Fruit fly (Drosophila melanogaster): ENCODE measurements around the gene Caf1-180.

Caf1-180 gene

DNA sequence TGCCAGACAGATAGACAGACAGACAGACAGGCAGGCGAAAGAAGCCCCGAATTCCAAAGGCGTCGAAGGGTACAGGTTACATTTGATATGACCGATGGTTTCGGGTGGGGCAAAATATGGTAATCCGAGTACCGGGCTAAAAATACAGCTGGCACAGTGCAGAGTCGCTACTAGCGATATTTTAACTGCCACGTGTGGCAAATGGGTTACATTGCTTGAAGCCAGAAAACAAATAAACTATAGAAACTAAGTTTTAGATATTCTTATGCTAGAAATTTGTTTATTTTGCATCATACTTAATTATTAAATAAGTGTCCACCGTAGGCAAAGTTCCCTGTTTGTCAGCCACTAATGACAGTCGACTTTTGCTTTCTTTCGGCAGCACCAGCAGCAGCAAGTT is 22.9 kb downstream of the Caf1-180 start (continued):
- TF ChIP-seq HLHmδ (GFP tag; optimal IDR thresholded peaks at IDR 0.05) (no peak), Dek (tag; optimal IDR thresholded peaks at IDR 0.05) (no peak), CG34376 (GFP tag; optimal IDR thresholded peaks at IDR 0.05) (no peak), CG7556 (GFP tag; optimal IDR thresholded peaks at IDR 0.05) (peak; percentile 8), esg (GFP tag; conservative IDR thresholded peaks at IDR 0.05) (no peak; the same call in 1 of the 2 replicates), gem (tag; optimal IDR thresholded peaks at IDR 0.05) (peak; percentile 47), gro (GFP tag; optimal IDR thresholded peaks at IDR 0.05) (no peak), CG7745 (tag; optimal IDR thresholded peaks at IDR 0.05) (no peak), sens-2 (GFP tag; IDR thresholded peaks at IDR 0.05) (no peak), Sox102F (GFP tag; optimal IDR thresholded peaks at IDR 0.05) (no peak), Fer1 (GFP tag; optimal IDR thresholded peaks at IDR 0.05) (peak; percentile 24), disco-r (GFP tag; optimal IDR thresholded peaks at IDR 0.05) (no peak), Drgx (GFP tag; IDR thresholded peaks at IDR 0.05) (no peak), az2 (GFP tag; optimal IDR thresholded peaks at IDR 0.05) (no peak), pzg (GFP tag; optimal IDR thresholded peaks at IDR 0.05) (no peak), fu2 (GFP tag; optimal IDR thresholded peaks at IDR 0.05) (no peak), BEAF-32 (GFP tag; optimal IDR thresholded peaks at IDR 0.05) (no peak), run (tag; optimal IDR thresholded peaks at IDR 0.05) (no peak), CG17359 (tag; optimal IDR thresholded peaks at IDR 0.05) (peak; percentile 4), Mrtf (GFP tag; IDR thresholded peaks at IDR 0.05) (0 out of 3 replicates have a peak, but pooled peaks have one; percentile 34), nerfin-1 (tag; optimal IDR thresholded peaks at IDR 0.05) (no peak), zf30C (GFP tag; optimal IDR thresholded peaks at IDR 0.05) (no peak), C15 (GFP tag; IDR thresholded peaks at IDR 0.05) (no peak), CG8388 (GFP tag; optimal IDR thresholded peaks at IDR 0.05) (no peak), p53 (GFP tag; optimal IDR thresholded peaks at IDR 0.05) (no peak), Neu2 (GFP tag; optimal IDR thresholded peaks at IDR 0.05; ENCODE audit: borderline replicate concordance) (no peak), Hr51 (GFP tag; optimal IDR thresholded peaks at IDR 0.05) (peak in 1 of 2 experiments; percentile 47), fd64A (GFP tag; optimal IDR thresholded peaks at IDR 0.05) (no peak), Usf (GFP tag; optimal IDR thresholded peaks at IDR 0.05) (no peak), Sry-β (GFP tag; optimal IDR thresholded peaks at IDR 0.05) (no peak), CG11093 (GFP tag; IDR thresholded peaks at IDR 0.05) (no peak), CG7987 (GFP tag; optimal IDR thresholded peaks at IDR 0.05) (no peak), CG14667 (GFP tag; IDR thresholded peaks at IDR 0.05) (no peak), prd (optimal IDR thresholded peaks at IDR 0.05) (no peak), prd (GFP tag; IDR thresholded peaks at IDR 0.05) (peak; percentile 28; the same call in 1 of the 3 replicates), grau (tag; optimal IDR thresholded peaks at IDR 0.05) (peak; percentile 81), CG34422 (GFP tag; IDR thresholded peaks at IDR 0.05) (0 out of 3 replicates have a peak, but pooled peaks have one; percentile 21), CG12299 (tag; optimal IDR thresholded peaks at IDR 0.05) (no peak), pros (GFP tag; optimal IDR thresholded peaks at IDR 0.05) (no peak), HLH54F (GFP tag; optimal IDR thresholded peaks at IDR 0.05) (peak; percentile 9), CG34224 (GFP tag; IDR thresholded peaks at IDR 0.05; ENCODE audit: partially characterized antibody) (no peak), crp (GFP tag; optimal IDR thresholded peaks at IDR 0.05) (no peak), CG2712 (tag; optimal IDR thresholded peaks at IDR 0.05) (no peak), Max (GFP tag; optimal IDR thresholded peaks at IDR 0.05) (no peak), CG13296 (GFP tag; optimal IDR thresholded peaks at IDR 0.05) (no peak), ara (GFP tag; IDR thresholded peaks at IDR 0.05) (no peak), CG1233 (GFP tag; optimal IDR thresholded peaks at IDR 0.05) (no peak), dmrt11E (tag; optimal IDR thresholded peaks at IDR 0.05) (no peak), CG17385 (GFP tag; optimal IDR thresholded peaks at IDR 0.05) (peak; percentile 33), CG7357 (GFP tag; IDR thresholded peaks at IDR 0.05) (no peak)
